Fruit fly (Drosophila melanogaster) whole organism, embryonic: ENCODE data around the gene CG44261.

Experiments used
- Abd-B ChIP-seq: fragments of 200-800 bp; sonication (Bioruptor generic); optimal IDR thresholded peaks from 2 replicates; lab custom pipeline; 2018; ENCODE audit warnings: missing biosample characterization, mild to moderate bottlenecking, missing genetic modification characterization, moderate library complexity
- Asciz ChIP-seq: fragments of 200-800 bp; sonication (Bioruptor generic); optimal IDR thresholded peaks from 2 replicates; lab custom pipeline; 2017; ENCODE audit warnings: missing biosample characterization, mild to moderate bottlenecking, missing genetic modification characterization, missing genetic modification reagents
- Bteb2 ChIP-seq: fragments of 200-800 bp; sonication (Bioruptor generic); optimal IDR thresholded peaks from 2 replicates; lab custom pipeline; 2016; ENCODE audit warnings: missing biosample characterization, missing genetic modification characterization
- CG10431 ChIP-seq: fragments of 200-800 bp; sonication (Bioruptor generic); optimal IDR thresholded peaks from 3 replicates; lab custom pipeline; 2018; ENCODE audit warnings: missing biosample characterization, mild to moderate bottlenecking, missing genetic modification characterization
- CG11695 ChIP-seq: fragments of 200-800 bp; sonication (Bioruptor generic); IDR thresholded peaks from 3 replicates; pipeline ENCODE4 v1.3.6; 2022; ENCODE audit warnings: missing biosample characterization, missing genetic modification characterization
- CG12071 ChIP-seq: fragments of 200-800 bp; sonication (Bioruptor generic); optimal IDR thresholded peaks from 3 replicates; lab custom pipeline; 2018; ENCODE audit warnings: missing biosample characterization, mild to moderate bottlenecking, missing genetic modification characterization
- CG13123 ChIP-seq: fragments of 200-800 bp; sonication (Bioruptor generic); optimal IDR thresholded peaks from 2 replicates; lab custom pipeline; 2016; ENCODE audit warnings: missing biosample characterization, missing genetic modification characterization
- CG13287 ChIP-seq: fragments of 200-800 bp; sonication (Bioruptor generic); IDR thresholded peaks from 2 replicates; pipeline ENCODE4 v1.3.6; 2022; ENCODE audit warnings: missing biosample characterization, missing genetic modification characterization; ENCODE audit not compliant: partially characterized antibody
- CG13424 ChIP-seq: fragments of 200-800 bp; sonication (Bioruptor generic); optimal IDR thresholded peaks from 2 replicates; lab custom pipeline; 2019; ENCODE audit warnings: missing biosample characterization, mild to moderate bottlenecking, missing genetic modification characterization, moderate library complexity
- CG15011 ChIP-seq: fragments of 200-800 bp; sonication (Bioruptor generic); optimal IDR thresholded peaks from 3 replicates; lab custom pipeline; 2018; ENCODE audit warnings: missing biosample characterization, mild to moderate bottlenecking, missing genetic modification characterization
- CG16815 ChIP-seq: fragments of 200-800 bp; sonication (Bioruptor generic); optimal IDR thresholded peaks from 3 replicates; lab custom pipeline; 2017; ENCODE audit warnings: missing biosample characterization, mild to moderate bottlenecking, missing genetic modification characterization
- CG18011 ChIP-seq: fragments of 200-800 bp; sonication (Bioruptor generic); optimal IDR thresholded peaks from 2 replicates; lab custom pipeline; 2017; ENCODE audit warnings: missing biosample characterization, missing genetic modification characterization, mild to moderate bottlenecking, moderate library complexity, missing genotype
- CG18262 ChIP-seq: fragments of 200-800 bp; optimal IDR thresholded peaks from 3 replicates; lab custom pipeline; 2019; ENCODE audit warnings: missing biosample characterization, mild to moderate bottlenecking, missing genetic modification characterization, moderate library complexity
- CG2875 ChIP-seq: fragments of 200-800 bp; sonication (Bioruptor generic); optimal IDR thresholded peaks from 2 replicates; lab custom pipeline; 2017; ENCODE audit warnings: missing biosample characterization, mild to moderate bottlenecking, missing genetic modification characterization, missing genetic modification reagents
- CG31441 ChIP-seq: fragments of 200-800 bp; sonication (Bioruptor generic); IDR thresholded peaks from 2 replicates; pipeline ENCODE4 v1.3.6; 2022; ENCODE audit warnings: missing biosample characterization, missing genetic modification characterization
- CG32532 ChIP-seq: fragments of 200-800 bp; sonication (Bioruptor generic); IDR thresholded peaks from 2 replicates; pipeline ENCODE4 v1.3.6; 2022; ENCODE audit warnings: missing biosample characterization, missing genetic modification characterization
- CG34224 ChIP-seq: fragments of 200-800 bp; sonication (Bioruptor generic); IDR thresholded peaks from 3 replicates; pipeline ENCODE4 v1.3.6; 2022; ENCODE audit warnings: missing biosample characterization, missing genetic modification characterization; ENCODE audit not compliant: partially characterized antibody
- CG42726 ChIP-seq: fragments of 200-800 bp; sonication (Bioruptor generic); IDR thresholded peaks from 2 replicates; pipeline ENCODE4 v1.3.6; 2022; ENCODE audit warnings: missing biosample characterization, missing genetic modification characterization; ENCODE audit not compliant: partially characterized antibody
- CG4707 ChIP-seq: fragments of 200-800 bp; sonication (Bioruptor generic); optimal IDR thresholded peaks from 2 replicates; lab custom pipeline; 2018; ENCODE audit warnings: missing biosample characterization, mild to moderate bottlenecking, missing genetic modification characterization, moderate library complexity
- CG7556 ChIP-seq: fragments of 200-800 bp; sonication (Bioruptor generic); optimal IDR thresholded peaks from 2 replicates; lab custom pipeline; 2017; ENCODE audit warnings: missing biosample characterization, mild to moderate bottlenecking, missing genetic modification characterization
- Camta ChIP-seq: fragments of 200-800 bp; sonication (Bioruptor generic); optimal IDR thresholded peaks from 2 replicates; lab custom pipeline; 2016; ENCODE audit warnings: missing biosample characterization, missing genetic modification characterization
- Ets65A ChIP-seq: fragments of 200-800 bp; sonication (Bioruptor generic); peaks from one replicate; lab custom pipeline; 2016; ENCODE audit warnings: missing biosample characterization, missing genetic modification characterization
- Gsc ChIP-seq: fragments of 200-800 bp; sonication (Bioruptor generic); IDR thresholded peaks from 2 replicates; pipeline ENCODE4 v1.3.6; 2022; ENCODE audit warnings: missing biosample characterization, missing genetic modification characterization
- HLH4C ChIP-seq: fragments of 200-800 bp; sonication (Bioruptor generic); IDR thresholded peaks from 3 replicates; pipeline ENCODE4 v1.3.6; 2022; ENCODE audit warnings: missing biosample characterization, missing genetic modification characterization; ENCODE audit not compliant: partially characterized antibody
- HLH54F ChIP-seq: fragments of 200-800 bp; sonication (Bioruptor generic); optimal IDR thresholded peaks from 3 replicates; lab custom pipeline; 2016; ENCODE audit warnings: missing biosample characterization, missing genetic modification characterization
- Kr ChIP-seq: fragments of 200-800 bp; sonication (Bioruptor generic); optimal IDR thresholded peaks from 2 replicates; lab custom pipeline; 2017; ENCODE audit warnings: missing biosample characterization, mild to moderate bottlenecking, missing genetic modification characterization
- Lhr ChIP-seq: fragments of 200-800 bp; sonication (Bioruptor generic); optimal IDR thresholded peaks from 3 replicates; lab custom pipeline; 2017; ENCODE audit warnings: mild to moderate bottlenecking, missing biosample characterization, missing genetic modification reagents, missing genetic modification characterization
- Scr ChIP-seq: fragments of 200-800 bp; sonication (Bioruptor generic); IDR thresholded peaks from 2 replicates; pipeline ENCODE4 v1.3.6; 2022; ENCODE audit warnings: missing biosample characterization, missing genetic modification characterization; ENCODE audit not compliant: partially characterized antibody
- Side ChIP-seq: fragments of 200-800 bp; sonication (Bioruptor generic); optimal IDR thresholded peaks from 2 replicates; lab custom pipeline; 2016; ENCODE audit warnings: missing biosample characterization, missing genetic modification characterization
- abd-A ChIP-seq: fragments of 200-800 bp; sonication (Bioruptor generic); optimal IDR thresholded peaks from 3 replicates; lab custom pipeline; 2019; ENCODE audit warnings: missing biosample characterization, mild to moderate bottlenecking, missing genetic modification characterization, moderate library complexity
- az2 ChIP-seq: fragments of 200-800 bp; sonication (Bioruptor generic); optimal IDR thresholded peaks from 3 replicates; lab custom pipeline; 2016; ENCODE audit warnings: missing biosample characterization, missing genetic modification characterization
- cg ChIP-seq: fragments of 200-800 bp; sonication (Bioruptor generic); optimal IDR thresholded peaks from 3 replicates; lab custom pipeline; 2019; ENCODE audit warnings: missing biosample characterization, mild to moderate bottlenecking, missing genetic modification characterization, moderate library complexity
- crc ChIP-seq: fragments of 200-800 bp; sonication (Bioruptor generic); optimal IDR thresholded peaks from 2 replicates; lab custom pipeline; 2016; ENCODE audit warnings: missing biosample characterization, missing genetic modification characterization
- fd64A ChIP-seq: fragments of 200-800 bp; sonication (Bioruptor generic); optimal IDR thresholded peaks from 3 replicates; lab custom pipeline; 2018; ENCODE audit warnings: missing biosample characterization, mild to moderate bottlenecking, missing genetic modification characterization
- hb ChIP-seq: fragments of 200-800 bp; sonication (Bioruptor generic); IDR thresholded peaks from 3 replicates; pipeline ENCODE4 v1.3.6; 2022; ENCODE audit warnings: missing biosample characterization, missing genetic modification characterization; ENCODE audit not compliant: partially characterized antibody
- lab ChIP-seq: fragments of 200-800 bp; sonication (Bioruptor generic); optimal IDR thresholded peaks from 3 replicates; lab custom pipeline; 2017; ENCODE audit warnings: missing biosample characterization, missing genetic modification characterization, mild to moderate bottlenecking, moderate library complexity, missing genetic modification reagents
- onecut ChIP-seq: fragments of 200-800 bp; sonication (Bioruptor generic); IDR thresholded peaks from 2 replicates; pipeline ENCODE4 v1.3.6; 2022; ENCODE audit warnings: missing biosample characterization, missing genetic modification characterization
- pb ChIP-seq: fragments of 200-800 bp; sonication (Bioruptor generic); optimal IDR thresholded peaks from 3 replicates; lab custom pipeline; 2016; ENCODE audit warnings: missing biosample characterization, missing genetic modification characterization
- ro ChIP-seq: fragments of 200-800 bp; sonication (Bioruptor generic); IDR thresholded peaks from 2 replicates; pipeline ENCODE4 v1.3.6; 2022; ENCODE audit warnings: missing biosample characterization, missing genetic modification characterization
- salm ChIP-seq: fragments of 200-800 bp; sonication (Bioruptor generic); optimal IDR thresholded peaks from 2 replicates; lab custom pipeline; 2018; ENCODE audit warnings: missing biosample characterization, mild to moderate bottlenecking, missing genetic modification characterization
- seq ChIP-seq: fragments of 200-800 bp; sonication (Bioruptor generic); IDR thresholded peaks from 2 replicates; pipeline ENCODE4 v1.3.6; 2022; ENCODE audit warnings: missing biosample characterization, missing genetic modification characterization
- slbo ChIP-seq: fragments of 200-800 bp; sonication (Bioruptor generic); IDR thresholded peaks from 2 replicates; pipeline ENCODE4 v1.3.6; 2022; ENCODE audit warnings: missing biosample characterization, missing genetic modification characterization
- tgo ChIP-seq: fragments of 200-800 bp; sonication (Bioruptor generic); IDR thresholded peaks from 3 replicates; pipeline ENCODE4 v1.3.6; 2022; ENCODE audit warnings: missing biosample characterization, missing genetic modification characterization
- trem ChIP-seq: fragments of 200-800 bp; optimal IDR thresholded peaks from 3 replicates; lab custom pipeline; 2019; ENCODE audit warnings: missing biosample characterization, mild to moderate bottlenecking, missing genetic modification characterization, moderate library complexity
- tup ChIP-seq: fragments of 200-800 bp; sonication (Bioruptor generic); optimal IDR thresholded peaks from 2 replicates; lab custom pipeline; 2016; ENCODE audit warnings: missing biosample characterization, mild to moderate bottlenecking, missing genetic modification characterization, moderate library complexity
- vfl ChIP-seq: fragments of 200-800 bp; sonication (Bioruptor generic); optimal IDR thresholded peaks from 2 replicates; lab custom pipeline; 2016; ENCODE audit warnings: missing biosample characterization, missing genetic modification characterization
- wor ChIP-seq: fragments of 200-800 bp; sonication (Bioruptor generic); IDR thresholded peaks from 2 replicates; pipeline ENCODE4 v1.3.6; 2022; ENCODE audit warnings: missing biosample characterization, missing genetic modification characterization
- z ChIP-seq: fragments of 200-800 bp; sonication (Bioruptor generic); IDR thresholded peaks from 3 replicates; pipeline ENCODE4 v1.3.6; 2022; ENCODE audit warnings: missing biosample characterization, missing genetic modification characterization
- zfh2 ChIP-seq: fragments of 200-800 bp; sonication (Bioruptor generic); optimal IDR thresholded peaks from 2 replicates; lab custom pipeline; 2016; ENCODE audit warnings: missing biosample characterization, missing genetic modification characterization

CG44261 gene

DNA sequence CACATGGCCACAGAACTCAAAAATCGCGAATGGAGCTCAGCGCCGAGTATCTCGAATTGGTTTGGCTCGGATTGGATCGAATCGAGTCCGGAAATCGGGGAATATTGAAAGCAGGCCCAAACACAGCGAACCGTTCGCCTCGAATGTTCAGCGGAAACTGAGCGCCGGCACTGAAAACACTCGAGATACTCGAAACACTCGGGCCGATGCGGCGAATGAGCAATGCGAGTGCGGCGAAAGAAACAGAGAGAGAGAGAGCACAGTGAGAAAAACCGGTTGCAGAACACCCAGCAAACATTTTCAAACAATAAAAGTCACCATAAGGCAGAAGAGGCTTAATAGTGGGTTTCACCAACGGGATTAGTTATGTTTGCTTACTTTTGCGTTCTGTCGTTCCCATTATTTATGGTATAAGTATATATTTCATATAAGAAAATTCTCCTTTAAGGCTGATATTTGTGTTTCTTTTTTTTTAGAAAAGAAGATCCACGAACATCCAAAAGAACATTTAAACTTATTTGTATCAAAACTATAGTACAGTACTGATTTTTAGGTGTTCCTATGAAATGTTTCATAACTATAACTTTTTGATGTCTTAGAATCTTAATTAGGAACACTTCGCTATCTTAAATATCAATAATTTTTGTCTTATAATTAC is 13.5 kb downstream of the CG44261 start, which contains the start of gene FER (continued):
- TF ChIP-seq Scr (GFP tag; lab: Robert Waterston, UW) = peak; percentile 52
- peak; percentile 38; the same call in 1 of the 3 replicates for TF ChIP-seq CG11695 (GFP tag; lab: Robert Waterston, UW)
- peak; percentile 11 for TF ChIP-seq CG18262 (tag; lab: Kevin White, UChicago)
- no peak for TF ChIP-seq az2 (GFP tag; lab: Kevin White, UChicago)
- no peak; the same call in 1 of the 2 replicates for TF ChIP-seq seq (GFP tag; lab: Robert Waterston, UW)
- no peak for TF ChIP-seq ro
- TF ChIP-seq CG13123 (GFP tag; lab: Kevin White, UChicago) = no peak
- TF ChIP-seq hb (GFP tag; lab: Robert Waterston, UW) = no peak
- TF ChIP-seq zfh2 (GFP tag; lab: Kevin White, UChicago) = no peak
- TF ChIP-seq CG13424 = peak; percentile 0
- no peak for TF ChIP-seq Kr
- peak; percentile 80 for TF ChIP-seq Ets65A (GFP tag; lab: Kevin White, UChicago)
- peak; percentile 35 for TF ChIP-seq abd-A
- no peak for TF ChIP-seq Lhr (GFP tag; lab: Kevin White, UChicago)
- peak; percentile 58 for TF ChIP-seq onecut
- TF ChIP-seq CG13287 (GFP tag; lab: Robert Waterston, UW) = peak; percentile 70
- peak; percentile 12 for TF ChIP-seq Camta (GFP tag; lab: Kevin White, UChicago)
- no peak for TF ChIP-seq trem
- TF ChIP-seq tgo (GFP tag; lab: Robert Waterston, UW) = no peak
- TF ChIP-seq Asciz (GFP tag; lab: Kevin White, UChicago) = peak; percentile 63
- no peak; the same call in 1 of the 2 replicates for TF ChIP-seq CG31441 (GFP tag; lab: Robert Waterston, UW)
- TF ChIP-seq crc (GFP tag; lab: Kevin White, UChicago) = no peak
- TF ChIP-seq Gsc (GFP tag; lab: Robert Waterston, UW) = no peak
- peak; percentile 62 for TF ChIP-seq lab (GFP tag; lab: Kevin White, UChicago)
- peak; percentile 51 for TF ChIP-seq Side
- peak; percentile 0 for TF ChIP-seq HLH54F (GFP tag; lab: Kevin White, UChicago)
- TF ChIP-seq CG2875 (GFP tag; lab: Kevin White, UChicago) = peak; percentile 14
- no peak for TF ChIP-seq cg
- peak; percentile 68; the same call in 1 of the 3 replicates for TF ChIP-seq CG34224 (GFP tag; lab: Robert Waterston, UW)
- no peak for TF ChIP-seq CG18011 (GFP tag; lab: Kevin White, UChicago)
- TF ChIP-seq z = peak; percentile 99
- no peak for TF ChIP-seq Bteb2
- no peak for TF ChIP-seq CG10431 (GFP tag; lab: Kevin White, UChicago)
- peak; percentile 69 for TF ChIP-seq CG4707 (GFP tag; lab: Kevin White, UChicago)
- no peak for TF ChIP-seq Abd-B
- TF ChIP-seq CG15011 (GFP tag; lab: Kevin White, UChicago) = no peak
- no peak for TF ChIP-seq tup (GFP tag; lab: Kevin White, UChicago)
- peak; percentile 69; the same call in 1 of the 2 replicates for TF ChIP-seq CG32532 (GFP tag; lab: Robert Waterston, UW)
- peak; percentile 50 for TF ChIP-seq slbo (GFP tag; lab: Robert Waterston, UW)
- TF ChIP-seq salm = peak; percentile 40
- no peak for TF ChIP-seq CG16815 (GFP tag; lab: Kevin White, UChicago)
- TF ChIP-seq fd64A (GFP tag; lab: Kevin White, UChicago) = peak; percentile 41
- peak; percentile 82; the same call in 1 of the 2 replicates for TF ChIP-seq CG42726
- peak; percentile 54; the same call in 2 of the 3 replicates for TF ChIP-seq HLH4C
- TF ChIP-seq CG7556 (GFP tag; lab: Kevin White, UChicago) = no peak
- TF ChIP-seq pb = peak; percentile 36
- TF ChIP-seq vfl = no peak
- peak; percentile 73 for TF ChIP-seq CG12071 (GFP tag; lab: Kevin White, UChicago)
- TF ChIP-seq wor = no peak
